Fruit fly (Drosophila melanogaster) whole organism, prepupa: ENCODE measurements around the gene CG10428.
A peak's percentile ranks its signal among the peaks of the same experiment; 100 is the strongest.

ENCODE experiments used
- CG10631 ChIP-seq: fragments of 200-800 bp; sonication (Bioruptor generic); optimal IDR thresholded peaks from 2 replicates; lab custom pipeline; 2016; ENCODE audit warnings: missing biosample characterization, missing genetic modification characterization
- CG10669 ChIP-seq: fragments of 200-800 bp; sonication (Bioruptor generic); optimal IDR thresholded peaks from 3 replicates; lab custom pipeline; 2018; ENCODE audit warnings: missing biosample characterization, mild to moderate bottlenecking, missing genetic modification characterization, moderate library complexity
- CG11294 ChIP-seq: fragments of 200-800 bp; sonication (Bioruptor generic); IDR thresholded peaks from 2 replicates; pipeline ENCODE4 v1.3.6; 2022; ENCODE audit warnings: missing biosample characterization, missing genetic modification characterization
- CG11762 ChIP-seq: fragments of 200-800 bp; sonication (Bioruptor generic); optimal IDR thresholded peaks from 3 replicates; lab custom pipeline; 2016; ENCODE audit warnings: missing biosample characterization, missing genetic modification characterization; ENCODE audit not compliant: insufficient read depth
- CG11902 ChIP-seq: fragments of 200-800 bp; sonication (Bioruptor generic); optimal IDR thresholded peaks from 3 replicates; lab custom pipeline; 2016; ENCODE audit warnings: missing biosample characterization, missing genetic modification characterization
- CG1621 ChIP-seq: fragments of 200-800 bp; sonication (Bioruptor generic); optimal IDR thresholded peaks from 3 replicates; lab custom pipeline; 2018; ENCODE audit warnings: missing biosample characterization, mild to moderate bottlenecking, missing genetic modification characterization
- CG16779 ChIP-seq: fragments of 200-800 bp; sonication (Bioruptor generic); optimal IDR thresholded peaks from 3 replicates; lab custom pipeline; 2017; ENCODE audit warnings: missing biosample characterization, mild to moderate bottlenecking, missing genetic modification characterization
- CG31627 ChIP-seq: fragments of 200-800 bp; sonication (Bioruptor generic); optimal IDR thresholded peaks from 3 replicates; lab custom pipeline; 2016; ENCODE audit warnings: missing biosample characterization, missing genetic modification characterization
- CG32006 ChIP-seq: fragments of 200-800 bp; sonication (Bioruptor generic); optimal IDR thresholded peaks from 3 replicates; lab custom pipeline; 2017; ENCODE audit warnings: missing biosample characterization, mild to moderate bottlenecking, missing genetic modification characterization
- CG3919 ChIP-seq: fragments of 200-800 bp; sonication (Bioruptor generic); optimal IDR thresholded peaks from 3 replicates; lab custom pipeline; 2016; ENCODE audit warnings: missing biosample characterization, missing genetic modification characterization
- CG4318 ChIP-seq: fragments of 200-800 bp; sonication (Bioruptor generic); optimal IDR thresholded peaks from 3 replicates; lab custom pipeline; 2017; ENCODE audit warnings: missing biosample characterization, mild to moderate bottlenecking, missing genetic modification characterization
- CG6163 ChIP-seq: fragments of 200-800 bp; sonication (Bioruptor generic); IDR thresholded peaks from 3 replicates; pipeline ENCODE4 v1.3.6; 2022; ENCODE audit warnings: missing biosample characterization, missing genetic modification characterization
- CG6276 ChIP-seq: fragments of 200-800 bp; sonication (Bioruptor generic); optimal IDR thresholded peaks from 2 replicates; lab custom pipeline; 2017; ENCODE audit warnings: missing biosample characterization, mild to moderate bottlenecking, missing genetic modification characterization
- CG6792 ChIP-seq: fragments of 200-800 bp; sonication (Bioruptor generic); optimal IDR thresholded peaks from 3 replicates; lab custom pipeline; 2016; ENCODE audit warnings: missing biosample characterization, missing genetic modification characterization
- CG6808 ChIP-seq: fragments of 200-800 bp; sonication (Bioruptor generic); optimal IDR thresholded peaks from 3 replicates; lab custom pipeline; 2017; ENCODE audit warnings: missing biosample characterization, missing genetic modification characterization, mild to moderate bottlenecking, moderate library complexity, missing genetic modification reagents
- CG6854 ChIP-seq: fragments of 200-800 bp; sonication (Bioruptor generic); optimal IDR thresholded peaks from 2 replicates; lab custom pipeline; 2017; ENCODE audit warnings: missing biosample characterization, mild to moderate bottlenecking, missing genetic modification characterization
- CG7368 ChIP-seq: fragments of 200-800 bp; sonication (Bioruptor generic); optimal IDR thresholded peaks from 3 replicates; lab custom pipeline; 2016; ENCODE audit warnings: missing biosample characterization, missing genetic modification characterization
- CG8119 ChIP-seq: fragments of 200-800 bp; sonication (Bioruptor generic); IDR thresholded peaks from 3 replicates; pipeline ENCODE4 v1.3.6; 2022; ENCODE audit warnings: missing biosample characterization, missing genetic modification characterization
- CG8319 ChIP-seq: fragments of 200-800 bp; sonication (Bioruptor generic); optimal IDR thresholded peaks from 3 replicates; lab custom pipeline; 2016; ENCODE audit warnings: missing biosample characterization, missing genetic modification characterization
- CG8632 ChIP-seq: fragments of 200-800 bp; sonication (Bioruptor generic); optimal IDR thresholded peaks from 3 replicates; lab custom pipeline; 2016; ENCODE audit warnings: missing biosample characterization, missing genetic modification characterization
- CG9139 ChIP-seq: fragments of 200-800 bp; sonication (Bioruptor generic); optimal IDR thresholded peaks from 3 replicates; lab custom pipeline; 2017; ENCODE audit warnings: missing biosample characterization, mild to moderate bottlenecking, missing genetic modification characterization
- Eip78C ChIP-seq: fragments of 200-800 bp; sonication (Bioruptor generic); peaks from one replicate; lab custom pipeline; 2016; ENCODE audit warnings: missing biosample characterization, missing genetic modification characterization
- Eip93F ChIP-seq: fragments of 200-800 bp; sonication (Bioruptor generic); optimal IDR thresholded peaks from 2 replicates; lab custom pipeline; 2016; ENCODE audit warnings: missing biosample characterization, mild to moderate bottlenecking, missing genetic modification characterization
- Ets21C ChIP-seq: fragments of 200-800 bp; sonication (Bioruptor generic); optimal IDR thresholded peaks from 3 replicates; lab custom pipeline; 2016; ENCODE audit warnings: missing biosample characterization, missing genetic modification characterization
- Ets96B ChIP-seq: fragments of 200-800 bp; optimal IDR thresholded peaks from 2 replicates; lab custom pipeline; 2019; ENCODE audit warnings: missing biosample characterization, mild to moderate bottlenecking, missing genetic modification characterization, moderate library complexity
- Gug ChIP-seq: fragments of 200-800 bp; sonication (Bioruptor generic); IDR thresholded peaks from 2 replicates; pipeline ENCODE4 v1.3.6; 2022; ENCODE audit warnings: missing biosample characterization, missing genetic modification characterization
- Hr38 ChIP-seq: sonication (Bioruptor generic); optimal IDR thresholded peaks from 2 replicates; lab custom pipeline; 2016; ENCODE audit warnings: missing biosample characterization, missing genetic modification characterization
- Hr39 ChIP-seq: fragments of 200-800 bp; sonication (Bioruptor generic); optimal IDR thresholded peaks from 2 replicates; lab custom pipeline; 2016; ENCODE audit warnings: missing biosample characterization, missing genetic modification characterization
- Lpt ChIP-seq: fragments of 200-800 bp; sonication (Bioruptor generic); optimal IDR thresholded peaks from 3 replicates; lab custom pipeline; 2016; ENCODE audit warnings: missing biosample characterization, missing genetic modification characterization
- Met ChIP-seq: fragments of 200-800 bp; sonication (Bioruptor generic); optimal IDR thresholded peaks from 3 replicates; lab custom pipeline; 2016; ENCODE audit warnings: missing biosample characterization, missing genetic modification characterization
- Smox ChIP-seq: fragments of 200-800 bp; sonication (Bioruptor generic); optimal IDR thresholded peaks from 3 replicates; lab custom pipeline; 2016; ENCODE audit warnings: missing biosample characterization, missing genetic modification characterization
- Sox14 ChIP-seq: fragments of 200-800 bp; sonication (Bioruptor generic); optimal IDR thresholded peaks from 3 replicates; lab custom pipeline; 2016; ENCODE audit warnings: missing biosample characterization, missing genetic modification characterization
- Sox15 ChIP-seq: fragments of 200-800 bp; sonication (Bioruptor generic); optimal IDR thresholded peaks from 3 replicates; lab custom pipeline; 2016; ENCODE audit warnings: missing biosample characterization, missing genetic modification characterization
- achi ChIP-seq: fragments of 200-800 bp; sonication (Bioruptor generic); optimal IDR thresholded peaks from 3 replicates; lab custom pipeline; 2016; ENCODE audit warnings: missing biosample characterization, missing genetic modification characterization
- acj6 ChIP-seq: fragments of 200-800 bp; sonication (Bioruptor generic); optimal IDR thresholded peaks from 3 replicates; lab custom pipeline; 2016; ENCODE audit warnings: missing biosample characterization, missing genetic modification characterization
- cyc ChIP-seq: fragments of 200-800 bp; sonication (Bioruptor generic); optimal IDR thresholded peaks from 3 replicates; lab custom pipeline; 2016; ENCODE audit warnings: missing biosample characterization, missing genetic modification characterization
- dac ChIP-seq: fragments of 200-800 bp; sonication (Bioruptor generic); optimal IDR thresholded peaks from 2 replicates; lab custom pipeline; 2017; ENCODE audit warnings: missing biosample characterization, mild to moderate bottlenecking, missing genetic modification characterization
- dsx ChIP-seq: fragments of 200-800 bp; optimal IDR thresholded peaks from 3 replicates; lab custom pipeline; 2019; ENCODE audit warnings: missing biosample characterization, mild to moderate bottlenecking, missing genetic modification characterization, moderate library complexity; ENCODE audit not compliant: poor library complexity, severe bottlenecking
- eg ChIP-seq: fragments of 200-800 bp; sonication (Bioruptor generic); IDR thresholded peaks from 3 replicates; pipeline ENCODE4 v1.3.6; 2022; ENCODE audit warnings: missing biosample characterization, missing genetic modification characterization
- esn ChIP-seq: fragments of 200-800 bp; sonication (Bioruptor generic); optimal IDR thresholded peaks from 2 replicates; lab custom pipeline; 2016; ENCODE audit warnings: missing biosample characterization, mild to moderate bottlenecking, missing genetic modification characterization, moderate library complexity
- fd59A ChIP-seq: fragments of 200-800 bp; sonication (Bioruptor generic); optimal IDR thresholded peaks from 2 replicates; lab custom pipeline; 2017; ENCODE audit warnings: missing biosample characterization, mild to moderate bottlenecking, missing genetic modification characterization, missing genetic modification reagents
- fd85E ChIP-seq: fragments of 200-800 bp; sonication (Bioruptor generic); optimal IDR thresholded peaks from 3 replicates; lab custom pipeline; 2016; ENCODE audit warnings: missing biosample characterization, missing genetic modification characterization
- fkh ChIP-seq: fragments of 200-800 bp; sonication (Bioruptor generic); optimal IDR thresholded peaks from 3 replicates; lab custom pipeline; 2017; ENCODE audit warnings: missing biosample characterization, mild to moderate bottlenecking, missing genetic modification characterization, moderate library complexity
- lz ChIP-seq: fragments of 200-800 bp; sonication (Bioruptor generic); optimal IDR thresholded peaks from 3 replicates; lab custom pipeline; 2016; ENCODE audit warnings: missing biosample characterization, missing genetic modification characterization
- net ChIP-seq: fragments of 200-800 bp; sonication (Bioruptor generic); optimal IDR thresholded peaks from 3 replicates; lab custom pipeline; 2016; ENCODE audit warnings: missing biosample characterization, missing genetic modification characterization
- spab ChIP-seq: fragments of 200-800 bp; sonication (Bioruptor generic); optimal IDR thresholded peaks from 2 replicates; lab custom pipeline; 2017; ENCODE audit warnings: missing biosample characterization, mild to moderate bottlenecking, missing genetic modification characterization, missing genetic modification reagents
- ss ChIP-seq, 2 experiments: fragments of 200-800 bp; sonication (Bioruptor generic); optimal IDR thresholded peaks; 2 replicates in 1 of 2; 3 replicates in 1 of 2; lab custom pipeline; 2017 to 2018; ENCODE audit warnings: mild to moderate bottlenecking in 2 of 2, missing biosample characterization in 2 of 2, missing genetic modification characterization in 2 of 2, moderate library complexity in 1 of 2
- svp ChIP-seq: fragments of 200-800 bp; sonication (Bioruptor generic); peaks from one replicate; lab custom pipeline; 2016; ENCODE audit warnings: missing biosample characterization, missing genetic modification characterization
- topi ChIP-seq: fragments of 200-800 bp; sonication (Bioruptor generic); optimal IDR thresholded peaks from 3 replicates; lab custom pipeline; 2016; ENCODE audit warnings: missing biosample characterization, missing genetic modification characterization
- vri ChIP-seq: fragments of 200-800 bp; sonication (Bioruptor generic); optimal IDR thresholded peaks from 3 replicates; lab custom pipeline; 2016; ENCODE audit warnings: missing biosample characterization, mild to moderate bottlenecking, missing genetic modification characterization

CG10428 gene

dm6 chr2L:18948724-18949108 lies at the start of gene CG10428:
Gene CG10428, plus strand, starts transcription at chr2L:18948884.
- peak; percentile 53 for TF ChIP-seq fkh
- no peak for TF ChIP-seq CG11762 (GFP tag; lab: Kevin White, UChicago)

- TF ChIP-seq Sox15 (GFP tag; lab: Kevin White, UChicago): no peak
- no peak for TF ChIP-seq CG4318
- TF ChIP-seq CG3919: peak; percentile 50
- TF ChIP-seq CG6792 (GFP tag; lab: Kevin White, UChicago): peak; percentile 3
- no peak for TF ChIP-seq CG11902 (GFP tag; lab: Kevin White, UChicago)
- TF ChIP-seq Lpt (GFP tag; lab: Kevin White, UChicago): no peak
- no peak for TF ChIP-seq CG7368 (GFP tag; lab: Kevin White, UChicago)
- TF ChIP-seq CG1621: no peak
- peak; percentile 34 for TF ChIP-seq CG31627 (GFP tag; lab: Kevin White, UChicago)
- no peak for TF ChIP-seq fd85E (GFP tag; lab: Kevin White, UChicago)
- peak; percentile 69 for TF ChIP-seq Eip78C (GFP tag; lab: Kevin White, UChicago)
- peak; percentile 35 for TF ChIP-seq Hr39
- TF ChIP-seq dsx (GFP tag; lab: Kevin White, UChicago): no peak
- TF ChIP-seq CG11762 (GFP tag; lab: Kevin White, UChicago): no peak
- no peak for TF ChIP-seq CG9139 (GFP tag; lab: Kevin White, UChicago)
- TF ChIP-seq Ets21C (GFP tag; lab: Kevin White, UChicago): no peak
- TF ChIP-seq CG10631: peak; percentile 29
- TF ChIP-seq CG10669: peak; percentile 10
- TF ChIP-seq Met (GFP tag; lab: Kevin White, UChicago): peak; percentile 10
- peak; percentile 48 for TF ChIP-seq CG32006 (GFP tag; lab: Kevin White, UChicago)
- TF ChIP-seq CG6276 (GFP tag; lab: Kevin White, UChicago): no peak
- TF ChIP-seq acj6 (GFP tag; lab: Kevin White, UChicago): peak; percentile 22
- TF ChIP-seq dac (GFP tag; lab: Kevin White, UChicago): no peak
- TF ChIP-seq svp: peak; percentile 64
- TF ChIP-seq Sox14 (GFP tag; lab: Kevin White, UChicago): peak; percentile 33
- 0 out of 3 replicates have a peak, but pooled peaks have one; percentile 41 for TF ChIP-seq eg (GFP tag; lab: Robert Waterston, UW)
- peak; percentile 21 for TF ChIP-seq cyc
- no peak for TF ChIP-seq Eip93F (GFP tag; lab: Kevin White, UChicago)
- TF ChIP-seq Gug (GFP tag; lab: Robert Waterston, UW): peak; percentile 21; the same call in 1 of the 2 replicates
- TF ChIP-seq net (GFP tag; lab: Kevin White, UChicago): no peak
- TF ChIP-seq CG8119 (GFP tag; lab: Robert Waterston, UW): peak; percentile 51; the same call in 2 of the 3 replicates
- TF ChIP-seq ss (GFP tag; optimal IDR thresholded peaks at IDR 0.05; lab: Kevin White, UChicago): no peak
- TF ChIP-seq Smox (GFP tag; lab: Kevin White, UChicago): no peak
- TF ChIP-seq CG6808 (GFP tag; lab: Kevin White, UChicago): no peak
- TF ChIP-seq esn: no peak
- no peak for TF ChIP-seq CG16779 (tag; lab: Kevin White, UChicago)
- TF ChIP-seq lz (GFP tag; lab: Kevin White, UChicago): peak; percentile 17
- no peak for TF ChIP-seq CG6854
- TF ChIP-seq CG8319 (GFP tag; lab: Kevin White, UChicago): no peak
- no peak for TF ChIP-seq fkh
- TF ChIP-seq CG11294 (GFP tag; lab: Robert Waterston, UW): no peak
- TF ChIP-seq CG8632 (GFP tag; lab: Kevin White, UChicago): no peak
- no peak for TF ChIP-seq spab (GFP tag; lab: Kevin White, UChicago)
- TF ChIP-seq vri (GFP tag; lab: Kevin White, UChicago): no peak
- peak; percentile 35 for TF ChIP-seq achi
- no peak for TF ChIP-seq Hr38 (GFP tag; lab: Kevin White, UChicago)
- TF ChIP-seq CG6163: 0 out of 3 replicates have a peak, but pooled peaks have one; percentile 58
- no peak for TF ChIP-seq fd59A (GFP tag; lab: Kevin White, UChicago)
- peak; percentile 21 for TF ChIP-seq Ets96B
- peak; percentile 17 for TF ChIP-seq topi (GFP tag; lab: Kevin White, UChicago)
These were observed 49.4 kb upstream of the CG10428 start for dm6 chr2L:18899254-18899653.
